Worm (Caenorhabditis elegans): Measurements from ENCODE around the gene str-85.

Gene str-85

ce11 chrV:8948996-8949395, 36.6 kb downstream of the str-85 start (continued):
- no peak for TF ChIP-seq unc-3 (GFP tag; conservative IDR thresholded peaks at IDR 0.05)
- no peak for TF ChIP-seq unc-3 (tag; optimal IDR thresholded peaks at IDR 0.05)
- no peak for TF ChIP-seq odd-2 (tag; optimal IDR thresholded peaks at IDR 0.05)
- no peak for TF ChIP-seq C08G9.2 (tag; optimal IDR thresholded peaks at IDR 0.05)

ce11 chrV:8948365-8948764, 37.3 kb downstream of the str-85 start:
- no peak for TF ChIP-seq dmd-4 (tag; optimal IDR thresholded peaks at IDR 0.05; ENCODE audit: borderline replicate concordance)
- TF ChIP-seq dve-1 (tag; optimal IDR thresholded peaks at IDR 0.05), result no peak
- TF ChIP-seq unc-42 (tag; optimal IDR thresholded peaks at IDR 0.05), result no peak
- no peak for TF ChIP-seq pros-1 (tag; optimal IDR thresholded peaks at IDR 0.05)
- TF ChIP-seq lim-6 (tag; optimal IDR thresholded peaks at IDR 0.05), result no peak
- TF ChIP-seq che-1 (tag; optimal IDR thresholded peaks at IDR 0.05), result no peak
- TF ChIP-seq sox-4 (tag; optimal IDR thresholded peaks at IDR 0.05), result no peak
- TF ChIP-seq elt-4 (tag; optimal IDR thresholded peaks at IDR 0.05), result no peak
- no peak for TF ChIP-seq K02D7.2 (tag; optimal IDR thresholded peaks at IDR 0.05)
- no peak for TF ChIP-seq C38D4.7 (GFP tag; optimal IDR thresholded peaks at IDR 0.05)
- TF ChIP-seq ceh-19 (GFP tag; optimal IDR thresholded peaks at IDR 0.05), result no peak
- no peak for TF ChIP-seq ama-1 (optimal IDR thresholded peaks at IDR 0.05)
- no peak for TF ChIP-seq ref-2 (tag; optimal IDR thresholded peaks at IDR 0.05)
- no peak for TF ChIP-seq lin-11 (tag; optimal IDR thresholded peaks at IDR 0.05)
- TF ChIP-seq ceh-14 (tag; optimal IDR thresholded peaks at IDR 0.05), result no peak

- TF ChIP-seq pha-2 (tag; optimal IDR thresholded peaks at IDR 0.05), result no peak
- TF ChIP-seq pha-4 (tag; optimal IDR thresholded peaks at IDR 0.05), result no peak
- no peak for TF ChIP-seq ceh-19 (GFP tag; optimal IDR thresholded peaks at IDR 0.05)
- TF ChIP-seq sox-4 (tag; optimal IDR thresholded peaks at IDR 0.05), result no peak
- no peak for TF ChIP-seq npax-4 (tag; optimal IDR thresholded peaks at IDR 0.05)
- no peak for TF ChIP-seq elt-4 (tag; optimal IDR thresholded peaks at IDR 0.05)
- TF ChIP-seq odd-2 (tag; optimal IDR thresholded peaks at IDR 0.05), result no peak
- TF ChIP-seq ets-4 (tag; optimal IDR thresholded peaks at IDR 0.05), result no peak
Measured at ce11 chrV:8947499-8947898, 38.1 kb downstream of the str-85 start, which contains the start of gene gck-1. TSS of gene gck-1 (plus strand) at chrV:8947799.

ce11 chrV:8946142-8946541, 39.5 kb downstream of the str-85 start:
- no peak for TF ChIP-seq ceh-30 (tag; optimal IDR thresholded peaks at IDR 0.05)

ce11 chrV:8944481-8944880, 41.2 kb downstream of the str-85 start:
- TF ChIP-seq odd-2 (tag; optimal IDR thresholded peaks at IDR 0.05) (no peak), sox-2 (GFP tag; IDR thresholded peaks at IDR 0.05) (no peak), ceh-34 (tag; optimal IDR thresholded peaks at IDR 0.05) (no peak), nhr-232 (tag; optimal IDR thresholded peaks at IDR 0.05) (no peak), ceh-2 (tag; optimal IDR thresholded peaks at IDR 0.05) (no peak), hlh-13 (GFP tag; optimal IDR thresholded peaks at IDR 0.05) (no peak), pros-1 (tag; optimal IDR thresholded peaks at IDR 0.05) (no peak), sdc-2 (tag; optimal IDR thresholded peaks at IDR 0.05) (no peak), nhr-11 (tag; optimal IDR thresholded peaks at IDR 0.05) (no peak), ceh-6 (GFP tag; optimal IDR thresholded peaks at IDR 0.05) (no peak), elt-2 (tag; optimal IDR thresholded peaks at IDR 0.05) (no peak), zip-5 (tag; optimal IDR thresholded peaks at IDR 0.05) (no peak), ttx-3 (tag; optimal IDR thresholded peaks at IDR 0.05) (no peak), dmd-4 (tag; optimal IDR thresholded peaks at IDR 0.05; ENCODE audit: borderline replicate concordance) (no peak), pha-2 (tag; optimal IDR thresholded peaks at IDR 0.05) (no peak), hlh-8 (tag; optimal IDR thresholded peaks at IDR 0.05) (no peak)

All from whole organism, late embryonic.